Worm (Caenorhabditis elegans) whole organism, L4/young adult: ENCODE measurements around the gene vps-60.

Experiments
- W03F9.2 ChIP-seq: fragments of 150-350 bp; optimal IDR thresholded peaks from 2 replicates; lab custom pipeline; 2014; ENCODE audit warnings: missing biosample characterization, missing genetic modification characterization
- dao-5 ChIP-seq: sonication (generic microtip); optimal IDR thresholded peaks from 2 replicates; lab custom pipeline; 2016; ENCODE audit warnings: missing genotype, missing genetic modification characterization, moderate library complexity, missing compliant biosample characterization
- him-1 ChIP-seq: sonication (generic microtip); optimal IDR thresholded peaks from 2 replicates; lab custom pipeline; 2016; ENCODE audit warnings: missing genotype, missing genetic modification reagents, missing genetic modification characterization, missing compliant biosample characterization

vps-60 gene

DNA sequence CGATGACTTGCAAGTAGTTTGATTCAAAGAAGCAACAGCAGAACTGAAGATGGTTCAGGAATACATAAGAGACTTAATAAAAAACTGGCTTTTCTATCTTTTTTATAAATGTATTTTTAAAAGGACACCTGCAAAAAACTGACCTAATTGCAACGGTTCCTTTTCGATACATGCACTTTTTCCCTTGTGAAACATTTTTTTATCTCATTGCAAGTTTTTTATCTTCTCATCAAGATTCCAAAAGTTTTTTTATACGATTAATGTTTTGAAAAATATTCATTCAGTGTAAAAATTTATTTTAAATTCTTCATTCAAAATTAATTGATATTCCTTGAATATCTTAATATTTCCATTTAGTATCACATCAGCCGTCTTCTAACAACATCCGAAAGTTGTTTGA lies 29.6 kb upstream of the vps-60 start, which contains the start of gene oac-29:
Gene oac-29, minus strand, starts transcription at position 101 of the 400 bp plus-strand sequence.
- TF ChIP-seq W03F9.2 (no peak), dao-5 (tag; lab: Kevin White, UChicago) (no peak), him-1 (no peak)

DNA sequence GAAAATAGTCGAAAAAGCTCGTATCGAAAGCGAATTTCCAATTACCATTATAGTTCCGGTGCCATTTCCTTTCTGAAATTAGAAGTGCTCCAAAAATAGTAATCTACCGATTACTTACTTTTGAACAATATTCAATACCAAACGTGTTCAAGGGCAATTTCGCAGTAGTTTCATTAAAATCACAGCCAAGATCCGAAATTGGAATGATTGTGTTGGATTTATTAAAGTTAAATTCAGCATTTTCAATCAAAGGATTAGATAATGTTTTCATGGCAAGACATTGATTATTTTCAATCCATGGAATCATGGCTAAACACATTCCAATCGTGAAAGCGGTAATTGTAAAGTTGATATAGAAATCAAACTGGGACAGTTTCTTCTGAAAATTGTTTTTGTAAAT lies 26.9 kb upstream of the vps-60 start:
- TF ChIP-seq dao-5 (tag; lab: Kevin White, UChicago) = no peak
- TF ChIP-seq W03F9.2 = no peak
- TF ChIP-seq him-1 = no peak

DNA sequence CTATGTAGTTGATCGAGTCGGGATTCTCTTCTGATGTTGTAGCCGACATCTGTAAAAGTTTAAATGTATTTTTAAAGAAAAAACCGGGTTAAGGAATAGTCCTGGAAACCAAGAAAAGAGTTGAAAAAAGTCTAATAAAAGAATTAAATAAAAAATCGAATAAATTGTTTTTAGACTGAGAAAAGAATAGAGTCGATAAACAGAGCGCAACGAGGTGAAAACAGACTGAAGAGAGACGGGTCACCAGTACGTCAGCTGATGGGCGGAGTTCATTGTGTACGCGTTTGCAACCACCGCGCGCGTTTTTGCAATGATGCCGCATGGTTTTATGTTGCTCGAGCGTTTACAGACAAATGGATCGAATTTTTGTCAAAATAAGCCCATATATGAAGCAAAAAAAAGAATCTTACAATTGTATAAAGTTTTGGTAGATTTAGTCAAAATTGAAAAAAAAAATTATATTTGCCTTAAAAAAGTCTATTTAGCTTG lies 25.4 kb upstream of the vps-60 start, which contains the start of gene atg-18:
Gene atg-18, minus strand, starts transcription at position 51 of the 489 bp plus-strand sequence.
- no peak for TF ChIP-seq him-1
- TF ChIP-seq W03F9.2 = peak; percentile 47

DNA sequence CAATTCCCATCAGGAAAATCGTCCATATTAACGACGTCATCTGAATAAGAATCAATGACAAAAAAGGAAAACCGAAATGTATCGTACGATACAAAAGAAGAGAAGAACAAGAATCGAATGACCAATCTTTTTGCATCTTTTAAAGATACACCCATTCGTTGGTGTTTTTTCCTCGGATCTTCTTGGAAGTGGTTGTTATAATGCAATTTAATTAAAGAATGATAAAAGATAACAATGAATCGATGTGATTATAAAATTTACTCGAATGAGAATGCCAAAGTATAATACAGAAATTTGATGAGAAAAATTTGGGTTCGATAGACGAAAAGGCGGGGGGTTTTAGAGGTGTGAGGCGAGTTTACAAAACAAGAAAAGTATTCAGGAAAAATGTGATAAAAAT lies 23.1 kb upstream of the vps-60 start, which contains the start of gene F41E6.12:
Gene F41E6.12, minus strand, starts transcription at position 101 of the 400 bp plus-strand sequence.
- TF ChIP-seq W03F9.2 (no peak), him-1 (no peak), dao-5 (tag; lab: Kevin White, UChicago) (no peak)

DNA sequence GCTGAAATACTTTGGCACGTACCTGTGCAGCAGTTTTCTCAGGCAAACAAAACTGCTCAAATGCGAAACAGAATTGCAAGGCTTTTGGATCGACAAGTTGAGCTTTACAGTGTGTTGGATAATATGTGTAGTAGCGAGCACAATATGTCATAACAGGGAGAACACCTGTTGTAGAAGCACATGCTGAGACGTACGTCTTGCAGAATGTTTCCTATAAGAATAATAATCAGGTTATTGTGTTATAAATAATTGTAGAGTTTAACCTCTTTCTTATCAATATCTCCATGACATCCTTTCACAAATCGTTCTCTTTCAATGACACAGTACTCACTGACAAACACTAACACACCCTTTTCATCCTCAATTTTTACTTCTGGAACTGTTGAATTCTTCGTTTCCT lies 21.7 kb upstream of the vps-60 start:
- TF ChIP-seq W03F9.2 (no peak), him-1 (no peak), dao-5 (tag; lab: Kevin White, UChicago) (no peak)

DNA sequence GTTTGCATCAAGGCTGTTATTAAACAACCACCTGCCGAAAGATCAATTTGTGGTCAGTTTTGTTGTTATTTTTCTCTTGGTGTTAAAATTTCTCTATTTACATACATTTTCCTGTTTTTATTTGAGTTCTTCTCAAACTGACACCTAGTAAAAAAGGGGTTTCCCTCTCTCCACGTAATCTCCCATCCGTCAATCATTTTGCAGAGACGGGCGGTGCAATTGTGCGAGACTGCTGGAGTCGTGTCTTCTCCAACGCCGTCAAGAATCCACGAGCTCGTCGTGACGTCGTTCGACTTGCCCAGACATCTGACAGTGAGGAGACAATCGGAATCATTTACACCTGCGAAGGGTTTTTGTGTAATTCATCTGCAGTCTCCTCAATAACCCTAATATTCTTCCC lies 20.5 kb upstream of the vps-60 start:
- TF ChIP-seq him-1 = no peak
- no peak for TF ChIP-seq W03F9.2
- TF ChIP-seq dao-5 (tag; lab: Kevin White, UChicago) = no peak

DNA sequence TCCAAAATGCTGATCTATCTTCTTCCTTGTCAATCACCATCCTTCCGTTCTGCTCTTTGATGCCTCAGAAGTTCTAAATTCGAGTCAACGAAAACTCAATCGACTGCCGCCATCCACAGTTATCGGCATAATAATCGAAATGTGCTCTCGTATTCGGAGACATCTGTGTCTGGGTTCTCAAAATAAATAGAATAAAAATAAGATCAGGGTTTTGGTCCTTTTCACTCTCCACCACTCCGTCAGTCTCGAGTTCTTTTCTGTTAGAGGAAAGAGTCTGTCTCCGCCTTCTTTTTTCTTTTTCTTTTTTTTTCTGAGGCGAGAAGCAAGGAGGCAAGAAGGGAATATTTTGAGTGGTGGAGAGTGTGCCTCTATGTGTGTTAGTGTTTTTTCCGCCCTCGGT lies 17.8 kb upstream of the vps-60 start, which contains the start of gene F41E6.17:
Gene F41E6.17, plus strand, starts transcription at position 348 of the 400 bp plus-strand sequence.
- no peak for TF ChIP-seq dao-5 (tag; lab: Kevin White, UChicago)
- TF ChIP-seq W03F9.2 = no peak
- TF ChIP-seq him-1 = no peak

DNA sequence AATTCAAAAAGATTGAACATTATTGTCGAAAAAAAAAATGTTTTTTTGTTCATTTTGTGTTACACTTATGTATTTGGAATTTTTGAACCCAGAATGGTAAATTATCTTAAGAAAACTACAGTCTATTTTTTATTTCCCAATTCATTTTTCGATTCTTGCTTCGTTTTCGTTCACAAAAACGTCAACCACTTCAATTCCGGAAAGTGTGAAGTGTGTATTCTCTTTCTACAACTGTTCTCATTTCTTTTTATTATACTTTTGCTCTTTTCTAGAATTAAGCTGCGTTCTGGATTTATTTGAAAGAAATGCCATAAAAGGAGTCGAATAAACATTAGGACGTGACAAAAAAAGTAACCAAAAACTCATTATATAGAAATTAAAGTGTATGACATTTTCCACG lies 16.4 kb upstream of the vps-60 start, which contains the start of gene F41E6.1:
Gene F41E6.1, plus strand, starts transcription at position 301 of the 400 bp plus-strand sequence.
- TF ChIP-seq dao-5 (tag; lab: Kevin White, UChicago) (no peak), him-1 (no peak), W03F9.2 (no peak)

DNA sequence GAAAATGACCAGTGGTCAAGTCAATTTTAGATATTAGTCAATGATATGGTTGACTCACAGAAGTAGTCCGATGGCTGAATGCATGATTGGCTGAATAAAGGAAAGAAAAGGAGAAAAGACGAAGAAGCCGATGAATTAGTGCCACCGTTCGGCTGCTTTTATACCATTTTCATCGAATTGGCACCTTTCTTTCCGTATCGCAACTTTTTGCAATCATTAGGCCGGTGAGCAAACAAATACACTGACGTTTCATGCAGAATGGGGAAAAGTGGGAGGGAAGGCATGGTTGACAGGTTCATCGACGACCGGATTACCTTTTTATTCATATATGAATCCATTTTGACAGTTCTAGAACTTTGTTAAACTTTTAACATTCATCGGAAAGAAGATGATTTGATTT lies 15.3 kb upstream of the vps-60 start, which contains the start of gene idpc-2:
Gene idpc-2, minus strand, starts transcription at position 101 of the 400 bp plus-strand sequence.
- TF ChIP-seq dao-5 (tag; lab: Kevin White, UChicago) = no peak
- TF ChIP-seq him-1 = no peak
- TF ChIP-seq W03F9.2 = no peak

DNA sequence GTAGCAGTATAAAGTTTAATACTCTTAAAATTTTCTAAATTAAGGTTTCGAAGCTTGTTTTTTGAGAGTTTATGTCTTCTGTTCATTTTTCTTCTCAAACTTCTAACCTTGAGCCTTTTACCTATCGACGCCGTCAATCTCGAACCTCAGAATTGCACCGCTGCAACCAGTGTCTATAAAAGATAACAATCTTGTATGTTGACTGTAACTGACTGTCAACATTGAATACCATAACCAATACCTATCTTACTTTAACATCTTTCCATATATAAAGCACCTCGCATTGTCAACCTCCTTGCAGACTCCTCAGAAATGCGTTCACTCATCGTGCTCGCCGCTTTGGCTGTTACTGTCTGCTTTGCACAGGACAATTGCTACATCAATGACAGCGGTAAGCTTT lies 12.8 kb upstream of the vps-60 start, which contains the start of gene grd-5:
Gene grd-5, plus strand, starts transcription at position 295 of the 400 bp plus-strand sequence.
- TF ChIP-seq dao-5 (tag; lab: Kevin White, UChicago) (no peak), him-1 (no peak), W03F9.2 (no peak)

DNA sequence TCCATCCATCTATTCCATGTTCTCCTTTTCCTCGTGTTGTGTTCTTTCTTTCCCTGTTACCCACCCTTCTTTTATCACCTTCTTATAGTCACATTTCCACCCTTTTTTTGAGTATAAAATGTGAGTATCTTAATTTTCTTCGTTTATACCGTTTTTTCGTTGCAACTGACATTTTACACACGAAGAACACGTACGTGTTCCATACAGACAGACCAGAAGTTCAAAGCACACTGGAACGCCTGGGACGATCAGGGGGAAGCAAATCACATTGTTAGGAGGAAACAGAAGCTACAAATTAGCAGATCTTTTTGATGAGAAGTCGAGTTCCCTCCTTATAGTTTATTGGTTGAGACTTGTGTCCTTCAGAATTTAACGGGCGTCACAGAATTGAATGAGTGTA lies 9.8 kb upstream of the vps-60 start:
- TF ChIP-seq dao-5 (tag; lab: Kevin White, UChicago) = no peak
- no peak for TF ChIP-seq him-1
- no peak for TF ChIP-seq W03F9.2

DNA sequence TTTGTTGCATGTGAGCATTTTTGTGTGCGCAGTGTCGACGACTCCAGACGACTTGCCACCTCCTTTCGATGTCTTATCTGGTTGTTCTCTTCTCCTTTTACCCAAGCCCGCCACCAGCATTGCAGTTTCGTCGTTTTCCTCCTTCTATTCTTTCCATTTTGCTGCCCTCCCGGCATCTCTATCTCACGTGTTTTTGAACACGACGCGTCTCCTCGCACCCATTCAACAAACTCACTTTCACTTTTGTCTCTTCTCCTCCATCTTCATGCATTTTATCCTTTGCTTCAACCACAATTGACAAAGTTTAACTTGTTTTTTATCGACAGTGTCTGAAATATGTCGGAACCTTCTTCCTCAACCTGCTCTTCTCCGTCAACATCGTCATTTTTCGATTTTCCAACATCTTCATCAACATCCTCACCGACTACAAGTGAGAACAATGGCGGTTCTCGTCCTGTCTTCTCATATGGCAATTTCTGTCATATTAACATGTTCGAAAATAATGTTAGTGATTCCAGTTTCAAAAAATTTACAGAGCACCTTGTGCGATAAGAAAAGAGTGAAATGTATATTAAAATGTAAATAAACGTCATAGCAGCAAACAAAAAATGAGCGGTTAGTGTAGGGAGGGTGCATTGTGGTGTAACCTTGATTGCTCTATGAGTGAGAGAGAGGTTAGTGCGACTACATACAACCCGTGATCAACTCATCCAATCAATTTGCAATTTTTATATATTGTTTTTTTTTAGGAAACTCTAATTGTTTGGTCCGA lies 4.9 kb upstream of the vps-60 start, which contains the start of gene fip-4:
Gene fip-4, minus strand, starts transcription at position 636 of the 772 bp plus-strand sequence.
- TF ChIP-seq dao-5 (tag; lab: Kevin White, UChicago) = no peak
- TF ChIP-seq him-1 = no peak
- no peak for TF ChIP-seq W03F9.2

DNA sequence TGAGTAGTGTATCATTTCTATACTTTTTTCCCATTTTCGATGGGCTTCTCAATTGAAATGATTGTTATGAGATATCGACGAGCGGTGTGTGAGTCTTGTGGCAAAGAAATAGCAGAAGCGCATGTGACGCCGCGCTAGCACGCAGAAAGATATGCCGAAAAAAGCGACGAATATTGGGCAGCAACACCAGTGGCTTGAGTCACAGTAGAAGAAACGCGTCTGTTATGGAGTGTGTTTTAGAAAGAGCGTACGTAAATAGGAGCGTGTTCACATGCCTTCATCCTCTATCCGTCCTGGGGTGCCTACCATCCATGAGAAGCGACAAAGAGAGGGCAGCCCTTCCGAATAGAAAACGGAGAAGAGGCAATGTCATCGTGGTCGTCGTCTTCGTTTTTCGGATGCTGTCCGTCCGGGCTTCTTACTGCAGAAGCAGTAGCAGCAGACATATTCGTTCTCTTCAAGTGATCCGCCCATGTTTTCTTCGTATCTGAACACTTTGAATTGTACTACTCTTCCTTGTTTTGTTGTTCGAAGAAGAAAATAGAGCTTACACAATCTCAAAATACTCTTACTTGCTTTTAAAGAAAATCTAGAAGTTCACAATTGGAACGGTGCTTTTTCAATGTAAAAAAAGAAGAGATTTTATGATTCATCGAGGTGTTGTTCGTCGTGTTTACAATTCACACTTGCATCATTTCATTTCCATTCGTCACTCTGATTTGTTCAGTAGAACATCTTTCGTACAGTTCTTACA lies 4.0 kb upstream of the vps-60 start:
- no peak for TF ChIP-seq him-1
- TF ChIP-seq W03F9.2 = no peak

DNA sequence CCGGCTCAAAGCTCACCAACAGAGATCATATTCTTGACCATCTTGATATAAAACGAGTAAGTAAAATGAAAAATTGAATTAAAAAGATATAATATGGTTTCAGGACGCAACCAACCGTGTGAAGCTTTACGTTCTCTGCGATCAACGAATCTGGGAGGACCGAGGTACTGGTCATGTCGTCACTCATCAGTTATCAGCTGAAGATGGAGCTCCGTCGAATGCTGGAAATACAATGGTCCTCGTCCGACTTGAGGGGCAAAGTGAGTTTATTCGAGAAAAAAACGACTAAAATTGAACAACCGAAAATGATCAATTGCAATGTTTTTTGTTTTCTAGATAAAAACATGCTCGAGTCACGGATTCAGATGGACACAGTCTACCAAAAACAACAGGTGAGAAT lies 2.6 kb upstream of the vps-60 start:
- TF ChIP-seq him-1 = no peak
- no peak for TF ChIP-seq W03F9.2
- TF ChIP-seq dao-5 (tag; lab: Kevin White, UChicago) = no peak
